Worm (Caenorhabditis elegans) whole organism, mixed stage, embryonic: Measurements from ENCODE around the gene aman-2.
A peak's percentile ranks its signal among the peaks of the same experiment; 100 is the strongest.

ENCODE experiments used
- M03D4.4 ChIP-seq: sonication (generic microtip); optimal IDR thresholded peaks from 2 replicates; lab custom pipeline; 2017; ENCODE audit warnings: mild to moderate bottlenecking, missing genetic modification characterization, missing compliant biosample characterization
- bed-3 ChIP-seq: fragments of 200-800 bp; sonication (Bioruptor generic); optimal IDR thresholded peaks from 3 replicates; lab custom pipeline; 2018; ENCODE audit warnings: mild to moderate bottlenecking, missing genetic modification characterization, moderate library complexity, missing compliant biosample characterization
- ceh-39 ChIP-seq: fragments of 150-350 bp; optimal IDR thresholded peaks from 2 replicates; lab custom pipeline; 2014; ENCODE audit warnings: missing biosample characterization, missing genetic modification characterization
- ceh-43 ChIP-seq: fragments of 200-800 bp; sonication (Bioruptor generic); optimal IDR thresholded peaks from 2 replicates; lab custom pipeline; 2018; ENCODE audit warnings: mild to moderate bottlenecking, missing genetic modification characterization, moderate library complexity, missing compliant biosample characterization
- ceh-83 ChIP-seq: fragments of 200-800 bp; sonication (Bioruptor generic); optimal IDR thresholded peaks from 2 replicates; lab custom pipeline; 2018; ENCODE audit warnings: mild to moderate bottlenecking, missing genetic modification characterization, missing compliant biosample characterization
- ces-1 ChIP-seq: fragments of 150-350 bp; optimal IDR thresholded peaks from 2 replicates; lab custom pipeline; 2014; ENCODE audit warnings: missing biosample characterization, missing genetic modification reagents, missing genetic modification characterization
- cnd-1 ChIP-seq: fragments of 200-800 bp; sonication (Bioruptor generic); optimal IDR thresholded peaks from 2 replicates; lab custom pipeline; 2018; ENCODE audit warnings: mild to moderate bottlenecking, missing genetic modification characterization, missing compliant biosample characterization
- drap-1 ChIP-seq: fragments of 200-800 bp; sonication (Bioruptor generic); optimal IDR thresholded peaks from 3 replicates; lab custom pipeline; 2018; ENCODE audit warnings: mild to moderate bottlenecking, missing genetic modification characterization, missing compliant biosample characterization
- elt-1 ChIP-seq: sonication (generic microtip); optimal IDR thresholded peaks from 2 replicates; lab custom pipeline; 2017; ENCODE audit warnings: missing genetic modification characterization, mild to moderate bottlenecking, missing compliant biosample characterization, antibody characterized with exemption, moderate library complexity, borderline replicate concordance; ENCODE audit not compliant: insufficient read depth
- elt-3 ChIP-seq: fragments of 150-350 bp; optimal IDR thresholded peaks from 2 replicates; lab custom pipeline; 2014; ENCODE audit warnings: missing biosample characterization, missing genetic modification characterization
- flh-1 ChIP-seq: fragments of 200-800 bp; sonication (Bioruptor generic); optimal IDR thresholded peaks from 2 replicates; lab custom pipeline; 2018; ENCODE audit warnings: mild to moderate bottlenecking, missing genetic modification characterization, moderate library complexity, missing compliant biosample characterization
- hlh-1 ChIP-seq: fragments of 150-350 bp; optimal IDR thresholded peaks from 2 replicates; lab custom pipeline; 2014; ENCODE audit warnings: missing biosample characterization, missing genetic modification reagents, missing genetic modification characterization
- lin-13 ChIP-seq: fragments of 150-350 bp; optimal IDR thresholded peaks from 2 replicates; lab custom pipeline; 2014; ENCODE audit warnings: missing biosample characterization, missing genetic modification characterization
- lin-32 ChIP-seq: fragments of 200-800 bp; sonication (Bioruptor generic); optimal IDR thresholded peaks from 2 replicates; lab custom pipeline; 2018; ENCODE audit warnings: mild to moderate bottlenecking, missing genetic modification characterization, missing compliant biosample characterization
- lsy-2 ChIP-seq: fragments of 150-350 bp; optimal IDR thresholded peaks from 2 replicates; lab custom pipeline; 2014; ENCODE audit warnings: missing biosample characterization, missing genetic modification characterization
- mab-5 ChIP-seq: fragments of 150-350 bp; optimal IDR thresholded peaks from 2 replicates; lab custom pipeline; 2014; ENCODE audit warnings: missing biosample characterization, missing genetic modification characterization
- mep-1 ChIP-seq: fragments of 150-350 bp; optimal IDR thresholded peaks from 2 replicates; lab custom pipeline; 2017; ENCODE audit warnings: missing biosample characterization, missing genetic modification reagents, missing genetic modification characterization, inconsistent platforms
- mls-2 ChIP-seq: sonication (generic microtip); optimal IDR thresholded peaks from 2 replicates; lab custom pipeline; 2016; ENCODE audit warnings: mild to moderate bottlenecking, missing genetic modification characterization, moderate library complexity, missing compliant biosample characterization
- nhr-12 ChIP-seq: fragments of 150-350 bp; optimal IDR thresholded peaks from 2 replicates; lab custom pipeline; 2014; ENCODE audit warnings: missing biosample characterization, missing genetic modification characterization
- nhr-2 ChIP-seq: fragments of 150-350 bp; optimal IDR thresholded peaks from 2 replicates; lab custom pipeline; 2014; ENCODE audit warnings: missing biosample characterization, missing genetic modification characterization
- nhr-28 ChIP-seq: fragments of 150-350 bp; optimal IDR thresholded peaks from 2 replicates; lab custom pipeline; 2014; ENCODE audit warnings: missing biosample characterization, missing genetic modification characterization
- pha-4 ChIP-seq: fragments of 150-350 bp; optimal IDR thresholded peaks from 2 replicates; lab custom pipeline; 2018; ENCODE audit warnings: missing biosample characterization, missing genetic modification reagents, missing genetic modification characterization
- sem-2 ChIP-seq: fragments of 200-800 bp; sonication (Bioruptor generic); optimal IDR thresholded peaks from 2 replicates; lab custom pipeline; 2018; ENCODE audit warnings: mild to moderate bottlenecking, missing genetic modification characterization, missing compliant biosample characterization
- snpc-4 ChIP-seq: fragments of 150-350 bp; optimal IDR thresholded peaks from 2 replicates; lab custom pipeline; 2014; ENCODE audit warnings: missing biosample characterization, missing genetic modification characterization
- sptf-1 ChIP-seq: sonication (generic microtip); optimal IDR thresholded peaks from 2 replicates; lab custom pipeline; 2017; ENCODE audit warnings: mild to moderate bottlenecking, missing genetic modification characterization, moderate library complexity, missing compliant biosample characterization
- tbx-8 ChIP-seq: fragments of 200-800 bp; sonication (Bioruptor generic); optimal IDR thresholded peaks from 2 replicates; lab custom pipeline; 2018; ENCODE audit warnings: mild to moderate bottlenecking, missing genetic modification characterization, moderate library complexity, missing compliant biosample characterization
- unc-120 ChIP-seq: sonication (generic microtip); optimal IDR thresholded peaks from 2 replicates; lab custom pipeline; 2017; ENCODE audit warnings: missing genetic modification characterization, missing compliant biosample characterization; ENCODE audit not compliant: poor library complexity, severe bottlenecking
- unc-39 ChIP-seq: fragments of 150-350 bp; optimal IDR thresholded peaks from 2 replicates; lab custom pipeline; 2014; ENCODE audit warnings: missing biosample characterization, missing genetic modification characterization
- unc-62 ChIP-seq: fragments of 150-350 bp; optimal IDR thresholded peaks from 2 replicates; lab custom pipeline; 2014; ENCODE audit warnings: missing biosample characterization, missing genetic modification reagents, missing genetic modification characterization
- zip-8 ChIP-seq: fragments of 150-350 bp; optimal IDR thresholded peaks from 2 replicates; lab custom pipeline; 2014; ENCODE audit warnings: missing biosample characterization, missing genetic modification characterization
- ztf-11 ChIP-seq: fragments of 150-350 bp; optimal IDR thresholded peaks from 2 replicates; lab custom pipeline; 2014; ENCODE audit warnings: missing biosample characterization, missing genetic modification characterization

aman-2 gene

ce11 chrV:11941664-11942063, 8.6 kb upstream of the aman-2 start:
- TF ChIP-seq elt-1 (tag; lab: Kevin White, UChicago) (no peak), zip-8 (peak; percentile 68)

- TF ChIP-seq lin-13 (tag; lab: Kevin White, UChicago) (no peak), mls-2 (tag; lab: Kevin White, UChicago) (no peak), bed-3 (no peak), ceh-83 (GFP tag; lab: Kevin White, UChicago) (no peak), hlh-1 (no peak), lsy-2 (tag; lab: Kevin White, UChicago) (no peak), unc-39 (tag; lab: Kevin White, UChicago) (no peak), sem-2 (GFP tag; lab: Kevin White, UChicago) (no peak), ceh-43 (GFP tag; lab: Kevin White, UChicago) (no peak), nhr-12 (tag; lab: Kevin White, UChicago) (no peak), ces-1 (GFP tag; lab: Kevin White, UChicago) (no peak), unc-120 (tag; lab: Kevin White, UChicago) (no peak), snpc-4 (tag; lab: Kevin White, UChicago) (no peak), drap-1 (GFP tag; lab: Kevin White, UChicago) (no peak), elt-3 (tag; lab: Kevin White, UChicago) (no peak), mep-1 (tag; lab: Kevin White, UChicago) (no peak), M03D4.4 (tag; lab: Kevin White, UChicago) (no peak), lin-32 (GFP tag; lab: Kevin White, UChicago) (no peak), zip-8 (no peak), nhr-28 (tag; lab: Kevin White, UChicago) (no peak)
These were observed 7.3 kb upstream of the aman-2 start for ce11 chrV:11940329-11940728.

- no peak for TF ChIP-seq lsy-2 (tag; lab: Kevin White, UChicago)
- TF ChIP-seq hlh-1, result no peak
- no peak for TF ChIP-seq unc-62 (GFP tag; lab: Kevin White, UChicago)
- TF ChIP-seq pha-4 (tag; lab: Kevin White, UChicago), result no peak
- no peak for TF ChIP-seq elt-3 (tag; lab: Kevin White, UChicago)
- no peak for TF ChIP-seq tbx-8
- TF ChIP-seq nhr-2 (tag; lab: Kevin White, UChicago), result no peak
- TF ChIP-seq lin-13 (tag; lab: Kevin White, UChicago), result no peak
- TF ChIP-seq M03D4.4 (tag; lab: Kevin White, UChicago), result no peak
These were observed 4.7 kb upstream of the aman-2 start, which contains the start of gene gpla-1 for ce11 chrV:11937710-11938109. Gene gpla-1, minus strand, starts transcription at chrV:11937810.

- TF ChIP-seq mep-1 (tag; lab: Kevin White, UChicago) (no peak), unc-120 (tag; lab: Kevin White, UChicago) (no peak), zip-8 (no peak), M03D4.4 (tag; lab: Kevin White, UChicago) (no peak), ceh-39 (tag; lab: Kevin White, UChicago) (no peak), flh-1 (GFP tag; lab: Kevin White, UChicago) (no peak), elt-3 (tag; lab: Kevin White, UChicago) (no peak), nhr-2 (tag; lab: Kevin White, UChicago) (no peak), ces-1 (GFP tag; lab: Kevin White, UChicago) (no peak), ceh-83 (GFP tag; lab: Kevin White, UChicago) (no peak), drap-1 (GFP tag; lab: Kevin White, UChicago) (no peak), nhr-12 (tag; lab: Kevin White, UChicago) (no peak), cnd-1 (tag; lab: Kevin White, UChicago) (no peak), mls-2 (tag; lab: Kevin White, UChicago) (no peak), unc-39 (tag; lab: Kevin White, UChicago) (no peak), sptf-1 (tag; lab: Kevin White, UChicago) (no peak), ztf-11 (no peak)
These were observed 1.8 kb upstream of the aman-2 start, which contains the start of gene F58H1.8 for ce11 chrV:11934848-11935247. Gene F58H1.8, plus strand, starts transcription at chrV:11935148.

ce11 chrV:11929046-11929590, 3.9 kb downstream of the aman-2 start, which contains the start of gene F58H1.2:
Gene F58H1.2, plus strand, starts transcription at chrV:11929096.
- TF ChIP-seq hlh-1, result no peak
- no peak for TF ChIP-seq bed-3
- TF ChIP-seq mep-1 (tag; lab: Kevin White, UChicago), result no peak
- no peak for TF ChIP-seq ceh-83 (GFP tag; lab: Kevin White, UChicago)
- TF ChIP-seq pha-4 (tag; lab: Kevin White, UChicago), result no peak
- no peak for TF ChIP-seq sptf-1 (tag; lab: Kevin White, UChicago)
- no peak for TF ChIP-seq unc-120 (tag; lab: Kevin White, UChicago)
- TF ChIP-seq nhr-12 (tag; lab: Kevin White, UChicago), result no peak
- TF ChIP-seq M03D4.4 (tag; lab: Kevin White, UChicago), result no peak
- TF ChIP-seq lsy-2 (tag; lab: Kevin White, UChicago), result no peak
- no peak for TF ChIP-seq ceh-39 (tag; lab: Kevin White, UChicago)
- no peak for TF ChIP-seq drap-1 (GFP tag; lab: Kevin White, UChicago)
- TF ChIP-seq mab-5, result no peak
- TF ChIP-seq lin-13 (tag; lab: Kevin White, UChicago), result no peak
- no peak for TF ChIP-seq nhr-28 (tag; lab: Kevin White, UChicago)
- no peak for TF ChIP-seq zip-8
